Worm (Caenorhabditis elegans): ENCODE data around the gene clec-55.

DNA sequence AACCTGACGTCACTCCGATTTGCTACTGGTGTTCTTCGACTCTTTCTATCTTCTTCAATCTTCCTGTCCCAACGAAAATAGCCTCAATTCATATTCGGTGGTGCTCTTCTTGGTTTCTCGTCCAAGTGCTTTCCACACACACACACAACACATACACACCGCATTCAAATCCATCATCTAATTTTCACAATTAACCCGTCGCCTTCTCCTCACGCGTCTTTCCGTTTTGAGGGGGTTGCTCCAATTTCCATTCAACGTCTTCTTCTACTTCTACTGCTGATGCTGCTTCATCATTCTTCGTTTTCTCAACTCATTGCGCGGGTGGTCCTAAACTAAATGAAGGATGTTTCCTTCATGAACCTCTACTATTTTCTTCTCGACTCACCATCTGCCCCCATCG lies 12.0 kb downstream of the clec-55 start:
- TF ChIP-seq lin-39 (tag; optimal IDR thresholded peaks at IDR 0.05) (no peak), ceh-82 (tag; optimal IDR thresholded peaks at IDR 0.05) (no peak), ztf-11 (tag; optimal IDR thresholded peaks at IDR 0.05) (no peak), elt-3 (tag; optimal IDR thresholded peaks at IDR 0.05) (no peak), unc-39 (tag; optimal IDR thresholded peaks at IDR 0.05) (no peak), mab-5 (tag; optimal IDR thresholded peaks at IDR 0.05) (no peak), egl-27 (tag; optimal IDR thresholded peaks at IDR 0.05) (no peak)
